Worm (Caenorhabditis elegans): ENCODE data around the gene T04A11.4.
A peak's percentile ranks its signal among the peaks of the same experiment; 100 is the strongest.

DNA sequence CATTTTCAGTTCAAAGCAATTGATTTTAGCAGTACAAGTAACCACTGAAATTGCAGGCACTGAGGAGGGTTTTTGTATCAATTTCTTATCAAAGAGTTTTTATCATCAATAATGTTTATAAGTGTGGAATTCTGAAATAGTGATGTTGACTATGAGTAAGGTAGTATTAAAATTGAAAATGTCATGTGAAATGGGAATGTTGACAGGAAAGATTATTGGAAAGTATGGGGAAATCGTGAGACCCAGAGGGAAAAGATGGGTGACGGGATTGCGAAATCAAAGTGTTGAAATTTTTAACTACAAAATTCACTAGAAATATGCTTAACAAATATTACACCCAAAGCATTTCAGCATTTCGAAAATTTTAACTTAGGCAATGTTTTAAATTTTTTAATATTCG lies 42.8 kb upstream of the T04A11.4 start, which contains the start of gene F53B2.8:
- peak; percentile 92 for TF ChIP-seq elt-2 (tag; optimal IDR thresholded peaks at IDR 0.05)
- TF ChIP-seq ceh-9 (tag; optimal IDR thresholded peaks at IDR 0.05): no peak
- no peak for TF ChIP-seq aly-2 (tag; optimal IDR thresholded peaks at IDR 0.05)
- no peak for TF ChIP-seq nhr-237 (tag; optimal IDR thresholded peaks at IDR 0.05)
- TF ChIP-seq egl-27 (tag; optimal IDR thresholded peaks at IDR 0.05): no peak
